Worm (Caenorhabditis elegans) whole organism, young adult: ENCODE results near the gene sulp-4.

Experiments
- F49E8.2 ChIP-seq: sonication (generic microtip); optimal IDR thresholded peaks from 3 replicates; lab custom pipeline; 2017; ENCODE audit warnings: missing genetic modification characterization, mild to moderate bottlenecking, missing compliant biosample characterization, antibody characterized with exemption, moderate library complexity; ENCODE audit not compliant: insufficient read depth
- atf-7 ChIP-seq: sonication (generic microtip); optimal IDR thresholded peaks from 2 replicates; lab custom pipeline; 2017; ENCODE audit warnings: mild to moderate bottlenecking, missing genetic modification characterization, missing compliant biosample characterization
- attf-6 ChIP-seq: fragments of 200-800 bp; sonication (Bioruptor generic); IDR thresholded peaks from 2 replicates; pipeline ENCODE4 v1.3.6; 2022; ENCODE audit warnings: missing genetic modification reagents, missing genetic modification characterization, missing compliant biosample characterization
- ets-4 ChIP-seq: fragments of 200-800 bp; sonication (Bioruptor generic); optimal IDR thresholded peaks from 2 replicates; lab custom pipeline; 2018; ENCODE audit warnings: mild to moderate bottlenecking, missing genetic modification characterization, missing compliant biosample characterization
- madf-10 ChIP-seq: sonication (generic microtip); optimal IDR thresholded peaks from 2 replicates; lab custom pipeline; 2016; ENCODE audit warnings: mild to moderate bottlenecking, missing genetic modification characterization, missing compliant biosample characterization
- repo-1 ChIP-seq: sonication (generic microtip); optimal IDR thresholded peaks from 2 replicates; lab custom pipeline; 2017; ENCODE audit warnings: mild to moderate bottlenecking, missing genetic modification characterization, missing compliant biosample characterization
- sea-2 ChIP-seq: fragments of 200-800 bp; sonication (Bioruptor generic); IDR thresholded peaks from 2 replicates; pipeline ENCODE4 v1.3.6; 2022; ENCODE audit warnings: missing genetic modification characterization, missing compliant biosample characterization
- snpc-4 ChIP-seq, 5 experiments: fragments of 150-350 bp in 1 of 5; sonication (generic microtip) in 4 of 5; optimal IDR thresholded peaks; 2 replicates each; lab custom pipeline; 2014 to 2018; ENCODE audit warnings: missing genetic modification characterization in 5 of 5, missing biosample characterization in 3 of 5, antibody characterized with exemption in 2 of 5, mild to moderate bottlenecking in 2 of 5, missing compliant biosample characterization in 2 of 5, missing genotype in 2 of 5, moderate library complexity in 2 of 5, missing genetic modification reagents in 1 of 5
- tlf-1 ChIP-seq: fragments of 200-800 bp; sonication (Bioruptor generic); optimal IDR thresholded peaks from 2 replicates; lab custom pipeline; 2018; ENCODE audit warnings: mild to moderate bottlenecking, missing genetic modification characterization, missing compliant biosample characterization
- unc-62 ChIP-seq: fragments of 150-350 bp; optimal IDR thresholded peaks from 2 replicates; lab custom pipeline; 2014; ENCODE audit warnings: missing biosample characterization, missing genetic modification reagents, missing genetic modification characterization

- TF ChIP-seq repo-1 (tag; lab: Kevin White, UChicago) (no peak), unc-62 (no peak), F49E8.2 (no peak), tlf-1 (no peak), atf-7 (tag; lab: Kevin White, UChicago) (no peak), sea-2 (GFP tag; lab: Robert Waterston, UW) (no peak), attf-6 (GFP tag; lab: Robert Waterston, UW) (no peak), madf-10 (no peak), ets-4 (GFP tag; lab: Kevin White, UChicago) (no peak), snpc-4 (GFP tag; optimal IDR thresholded peaks at IDR 0.05; lab: Kevin White, UChicago) (no peak), snpc-4 (tag; optimal IDR thresholded peaks at IDR 0.05; lab: Kevin White, UChicago) (no peak)
Measured at ce11 chrV:11917186-11917585, 42.0 kb downstream of the sulp-4 start, which contains the start of gene R31.2.
